Fruit fly (Drosophila melanogaster): Measurements from ENCODE around the gene HisCl1.

HisCl1 gene

dm6 chr3R:11779357-11780018, 7.5 kb upstream of the HisCl1 start (continued):
- TF ChIP-seq CG6792 (GFP tag; optimal IDR thresholded peaks at IDR 0.05) (peak; percentile 87), Hr39 (GFP tag; optimal IDR thresholded peaks at IDR 0.05) (peak; percentile 92), dac (GFP tag; optimal IDR thresholded peaks at IDR 0.05) (peak; percentile 80), Ets96B (tag; optimal IDR thresholded peaks at IDR 0.05) (peak; percentile 94), CG8632 (GFP tag; optimal IDR thresholded peaks at IDR 0.05) (peak; percentile 88), cyc (GFP tag; optimal IDR thresholded peaks at IDR 0.05) (peak; percentile 91), eg (GFP tag; IDR thresholded peaks at IDR 0.05) (peak; percentile 73; the same call in 2 of the 3 replicates), CG10669 (GFP tag; optimal IDR thresholded peaks at IDR 0.05) (peak; percentile 90), lz (GFP tag; optimal IDR thresholded peaks at IDR 0.05) (peak; percentile 94), CG8119 (GFP tag; IDR thresholded peaks at IDR 0.05) (peak; percentile 84), acj6 (GFP tag; optimal IDR thresholded peaks at IDR 0.05) (peak; percentile 95), Hr38 (GFP tag; optimal IDR thresholded peaks at IDR 0.05) (no peak), CG6163 (GFP tag; IDR thresholded peaks at IDR 0.05) (peak; percentile 84), CG34406 (GFP tag; optimal IDR thresholded peaks at IDR 0.05) (peak; percentile 93), Sox102F (GFP tag; optimal IDR thresholded peaks at IDR 0.05) (peak; percentile 93), topi (GFP tag; optimal IDR thresholded peaks at IDR 0.05) (peak; percentile 96), CG8319 (GFP tag; optimal IDR thresholded peaks at IDR 0.05) (peak; percentile 83), achi (GFP tag; optimal IDR thresholded peaks at IDR 0.05) (peak; percentile 92), Lpt (GFP tag; optimal IDR thresholded peaks at IDR 0.05) (peak; percentile 63), Ets21C (GFP tag; optimal IDR thresholded peaks at IDR 0.05) (peak; percentile 90), CG4318 (GFP tag; optimal IDR thresholded peaks at IDR 0.05) (peak; percentile 80), CG11902 (GFP tag; optimal IDR thresholded peaks at IDR 0.05) (peak; percentile 89), CG31627 (GFP tag; optimal IDR thresholded peaks at IDR 0.05) (peak; percentile 91), Smox (GFP tag; optimal IDR thresholded peaks at IDR 0.05) (peak; percentile 94), CG9139 (GFP tag; optimal IDR thresholded peaks at IDR 0.05) (peak; percentile 78), CG16779 (tag; optimal IDR thresholded peaks at IDR 0.05) (peak; percentile 81), CG3919 (GFP tag; optimal IDR thresholded peaks at IDR 0.05) (peak; percentile 92)

dm6 chr3R:11780181-11780688, 6.7 kb upstream of the HisCl1 start:
- TF ChIP-seq CG32006 (GFP tag; optimal IDR thresholded peaks at IDR 0.05) (peak; percentile 99), vri (GFP tag; optimal IDR thresholded peaks at IDR 0.05) (peak; percentile 78), topi (GFP tag; optimal IDR thresholded peaks at IDR 0.05) (peak; percentile 92), Hr39 (GFP tag; optimal IDR thresholded peaks at IDR 0.05) (peak; percentile 87), Blimp-1 (GFP tag; optimal IDR thresholded peaks at IDR 0.05) (peak; percentile 86), achi (GFP tag; optimal IDR thresholded peaks at IDR 0.05) (peak; percentile 97), CG1621 (tag; optimal IDR thresholded peaks at IDR 0.05) (peak; percentile 92), Eip93F (GFP tag; optimal IDR thresholded peaks at IDR 0.05) (peak; percentile 67), CG31627 (GFP tag; optimal IDR thresholded peaks at IDR 0.05) (peak; percentile 89), CG6792 (GFP tag; optimal IDR thresholded peaks at IDR 0.05) (peak; percentile 96), Hr38 (GFP tag; optimal IDR thresholded peaks at IDR 0.05) (no peak), Sox14 (GFP tag; optimal IDR thresholded peaks at IDR 0.05) (peak; percentile 89), CG11294 (GFP tag; IDR thresholded peaks at IDR 0.05) (peak; percentile 92), fd85E (GFP tag; optimal IDR thresholded peaks at IDR 0.05) (peak; percentile 88), acj6 (GFP tag; optimal IDR thresholded peaks at IDR 0.05) (peak; percentile 98), fd59A (GFP tag; optimal IDR thresholded peaks at IDR 0.05) (peak; percentile 98), ss (GFP tag; optimal IDR thresholded peaks at IDR 0.05) (peak; percentile 96 to 98), dac (GFP tag; optimal IDR thresholded peaks at IDR 0.05) (peak; percentile 87), Sox102F (GFP tag; optimal IDR thresholded peaks at IDR 0.05) (peak; percentile 91), CG34406 (GFP tag; optimal IDR thresholded peaks at IDR 0.05) (peak; percentile 98), CG9139 (GFP tag; optimal IDR thresholded peaks at IDR 0.05) (peak; percentile 92), CG6163 (GFP tag; IDR thresholded peaks at IDR 0.05) (peak; percentile 97), CG4318 (GFP tag; optimal IDR thresholded peaks at IDR 0.05) (peak; percentile 98), CG10631 (GFP tag; optimal IDR thresholded peaks at IDR 0.05) (peak; percentile 99), eg (GFP tag; IDR thresholded peaks at IDR 0.05) (peak; percentile 97), Ets21C (GFP tag; optimal IDR thresholded peaks at IDR 0.05) (peak; percentile 80), CG8119 (GFP tag; IDR thresholded peaks at IDR 0.05) (peak; percentile 96), CG8319 (GFP tag; optimal IDR thresholded peaks at IDR 0.05) (peak; percentile 93), Lpt (GFP tag; optimal IDR thresholded peaks at IDR 0.05) (peak; percentile 93), CG16779 (tag; optimal IDR thresholded peaks at IDR 0.05) (peak; percentile 95), Hr4 (GFP tag; optimal IDR thresholded peaks at IDR 0.05) (peak; percentile 94), OdsH (GFP tag; optimal IDR thresholded peaks at IDR 0.05) (peak; percentile 98), dsx (GFP tag; optimal IDR thresholded peaks at IDR 0.05; ENCODE audit: poor library complexity, severe bottlenecking) (peak; percentile 95), CG11762 (GFP tag; optimal IDR thresholded peaks at IDR 0.05; ENCODE audit: insufficient read depth) (peak; percentile 95), CG6808 (GFP tag; optimal IDR thresholded peaks at IDR 0.05) (peak; percentile 97), CG15336 (GFP tag; IDR thresholded peaks at IDR 0.05) (peak; percentile 93), Smox (GFP tag; optimal IDR thresholded peaks at IDR 0.05) (peak; percentile 92), svp (GFP tag) (peak; percentile 97)

Measured in whole organism, prepupa.